Fruit fly (Drosophila melanogaster) S2 (cell line): ENCODE data around the gene ttm2.

ENCODE experiments used
- CG8478 ChIP-seq: fragments of >200 bp; optimal IDR thresholded peaks from 2 replicates; lab custom pipeline; 2018
- CTCF ChIP-seq, 2 experiments: fragments of >200 bp; optimal IDR thresholded peaks; 2 replicates each; lab custom pipeline; 2018

- TF ChIP-seq CG8478 (lab: Kevin White, UChicago) (no peak), CTCF (optimal IDR thresholded peaks at IDR 0.05; lab: Kevin White, UChicago) (no peak)
These were observed 40.2 kb downstream of the ttm2 start for dm6 chr3L:315140-315539.
